Worm (Caenorhabditis elegans) whole organism, mixed stage, embryonic: ENCODE measurements around the gene srb-13.

Source experiments
- ceh-83 ChIP-seq: fragments of 200-800 bp; sonication (Bioruptor generic); optimal IDR thresholded peaks from 2 replicates; lab custom pipeline; 2018; ENCODE audit warnings: mild to moderate bottlenecking, missing genetic modification characterization, missing compliant biosample characterization
- ces-1 ChIP-seq: fragments of 150-350 bp; optimal IDR thresholded peaks from 2 replicates; lab custom pipeline; 2014; ENCODE audit warnings: missing biosample characterization, missing genetic modification reagents, missing genetic modification characterization
- cnd-1 ChIP-seq: fragments of 200-800 bp; sonication (Bioruptor generic); optimal IDR thresholded peaks from 2 replicates; lab custom pipeline; 2018; ENCODE audit warnings: mild to moderate bottlenecking, missing genetic modification characterization, missing compliant biosample characterization
- elt-3 ChIP-seq: fragments of 150-350 bp; optimal IDR thresholded peaks from 2 replicates; lab custom pipeline; 2014; ENCODE audit warnings: missing biosample characterization, missing genetic modification characterization
- ham-2 ChIP-seq: fragments of 200-800 bp; sonication (Bioruptor generic); optimal IDR thresholded peaks from 2 replicates; lab custom pipeline; 2018; ENCODE audit warnings: mild to moderate bottlenecking, missing genetic modification characterization, missing compliant biosample characterization
- lin-13 ChIP-seq: fragments of 150-350 bp; optimal IDR thresholded peaks from 2 replicates; lab custom pipeline; 2014; ENCODE audit warnings: missing biosample characterization, missing genetic modification characterization
- lin-32 ChIP-seq: fragments of 200-800 bp; sonication (Bioruptor generic); optimal IDR thresholded peaks from 2 replicates; lab custom pipeline; 2018; ENCODE audit warnings: mild to moderate bottlenecking, missing genetic modification characterization, missing compliant biosample characterization
- lsy-2 ChIP-seq: fragments of 150-350 bp; optimal IDR thresholded peaks from 2 replicates; lab custom pipeline; 2014; ENCODE audit warnings: missing biosample characterization, missing genetic modification characterization
- mep-1 ChIP-seq: fragments of 150-350 bp; optimal IDR thresholded peaks from 2 replicates; lab custom pipeline; 2017; ENCODE audit warnings: missing biosample characterization, missing genetic modification reagents, missing genetic modification characterization, inconsistent platforms
- nhr-12 ChIP-seq: fragments of 150-350 bp; optimal IDR thresholded peaks from 2 replicates; lab custom pipeline; 2014; ENCODE audit warnings: missing biosample characterization, missing genetic modification characterization
- nhr-237 ChIP-seq: fragments of 150-350 bp; optimal IDR thresholded peaks from 2 replicates; lab custom pipeline; 2014; ENCODE audit warnings: missing biosample characterization, missing genetic modification characterization
- pha-4 ChIP-seq: fragments of 150-350 bp; optimal IDR thresholded peaks from 2 replicates; lab custom pipeline; 2018; ENCODE audit warnings: missing biosample characterization, missing genetic modification reagents, missing genetic modification characterization
- snpc-4 ChIP-seq: fragments of 150-350 bp; optimal IDR thresholded peaks from 2 replicates; lab custom pipeline; 2014; ENCODE audit warnings: missing biosample characterization, missing genetic modification characterization
- unc-62 ChIP-seq: fragments of 150-350 bp; optimal IDR thresholded peaks from 2 replicates; lab custom pipeline; 2014; ENCODE audit warnings: missing biosample characterization, missing genetic modification reagents, missing genetic modification characterization

DNA sequence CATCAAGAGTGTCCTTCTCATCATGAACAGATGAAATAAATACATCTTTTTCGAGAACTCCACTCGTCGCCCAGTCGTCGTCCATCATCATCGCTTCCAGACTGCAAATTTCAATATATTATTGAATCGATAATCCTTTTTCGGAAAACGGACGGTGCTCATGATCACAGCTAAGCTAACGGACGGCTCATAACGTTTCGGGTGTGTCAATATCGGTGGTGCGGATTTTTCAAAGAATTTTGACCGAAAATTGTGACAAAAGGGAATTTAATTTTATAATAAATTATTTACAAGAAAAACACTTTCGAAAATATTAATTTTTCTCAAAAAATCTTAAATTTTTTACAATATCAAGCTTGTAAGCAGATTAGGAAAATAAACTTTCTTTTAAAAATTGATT, 30.0 kb upstream of the srb-13 start, which contains the start of gene crh-2:
- no peak for TF ChIP-seq snpc-4 (tag; lab: Kevin White, UChicago)
- TF ChIP-seq lin-13 (tag; lab: Kevin White, UChicago) = no peak
- no peak for TF ChIP-seq ces-1 (GFP tag; lab: Kevin White, UChicago)
- TF ChIP-seq pha-4 (tag; lab: Kevin White, UChicago) = no peak
- no peak for TF ChIP-seq ceh-83 (GFP tag; lab: Kevin White, UChicago)
- TF ChIP-seq nhr-237 (tag; lab: Kevin White, UChicago) = no peak
- no peak for TF ChIP-seq unc-62 (GFP tag; lab: Kevin White, UChicago)
- no peak for TF ChIP-seq lin-32
- TF ChIP-seq mep-1 (tag; lab: Kevin White, UChicago) = no peak
- no peak for TF ChIP-seq elt-3 (tag; lab: Kevin White, UChicago)
- no peak for TF ChIP-seq lsy-2 (tag; lab: Kevin White, UChicago)
- TF ChIP-seq ham-2 (GFP tag; lab: Kevin White, UChicago) = no peak
- no peak for TF ChIP-seq nhr-12 (tag; lab: Kevin White, UChicago)
- no peak for TF ChIP-seq cnd-1 (tag; lab: Kevin White, UChicago)
